Worm (Caenorhabditis elegans) whole organism, young adult: Measurements from ENCODE around the gene cid-1.
A peak's percentile ranks its signal among the peaks of the same experiment; 100 is the strongest.

ENCODE experiments used
- B0019.2 ChIP-seq: fragments of 200-800 bp; sonication (Bioruptor generic); conservative IDR thresholded peaks from 2 replicates; pipeline ENCODE4 v1.3.6; 2022; ENCODE audit warnings: missing genetic modification reagents, missing genetic modification characterization, missing compliant biosample characterization
- B0035.1 ChIP-seq: sonication (generic microtip); optimal IDR thresholded peaks from 2 replicates; lab custom pipeline; 2016; ENCODE audit warnings: missing genetic modification characterization, mild to moderate bottlenecking, missing compliant biosample characterization, missing genotype, missing genetic modification reagents
- B0336.3 ChIP-seq: fragments of 200-800 bp; sonication (Bioruptor generic); IDR thresholded peaks from 2 replicates; pipeline ENCODE4 v1.3.6; 2022; ENCODE audit warnings: missing genetic modification characterization, missing compliant biosample characterization
- C06A6.2 ChIP-seq: fragments of 200-800 bp; sonication (Bioruptor generic); conservative IDR thresholded peaks from 2 replicates; pipeline ENCODE4 v1.3.6; 2022; ENCODE audit warnings: missing genetic modification characterization, missing compliant biosample characterization
- D2030.7 ChIP-seq: fragments of 200-800 bp; sonication (Bioruptor generic); IDR thresholded peaks from 2 replicates; pipeline ENCODE4 v1.3.6; 2022; ENCODE audit warnings: missing genetic modification reagents, missing genetic modification characterization, missing compliant biosample characterization
- F10E7.11 ChIP-seq: sonication (generic microtip); optimal IDR thresholded peaks from 2 replicates; lab custom pipeline; 2017; ENCODE audit warnings: mild to moderate bottlenecking, missing genetic modification characterization, moderate library complexity, missing compliant biosample characterization
- F39B2.1 ChIP-seq: fragments of 200-800 bp; sonication (Bioruptor generic); IDR thresholded peaks from 2 replicates; pipeline ENCODE4 v1.3.6; 2022; ENCODE audit warnings: missing genetic modification reagents, missing genetic modification characterization, missing compliant biosample characterization
- F52B5.7 ChIP-seq: sonication (generic microtip); optimal IDR thresholded peaks from 2 replicates; lab custom pipeline; 2016; ENCODE audit warnings: mild to moderate bottlenecking, missing genetic modification characterization, missing compliant biosample characterization
- F57C9.4 ChIP-seq: sonication (generic microtip); optimal IDR thresholded peaks from 2 replicates; lab custom pipeline; 2017; ENCODE audit warnings: mild to moderate bottlenecking, missing genetic modification characterization, missing compliant biosample characterization
- T07F8.4 ChIP-seq: sonication (generic microtip); optimal IDR thresholded peaks from 2 replicates; lab custom pipeline; 2016; ENCODE audit warnings: mild to moderate bottlenecking, missing genetic modification characterization, moderate library complexity, missing compliant biosample characterization
- Y56A3A.18 ChIP-seq: fragments of 200-800 bp; sonication (Bioruptor generic); IDR thresholded peaks from 2 replicates; pipeline ENCODE4 v1.3.6; 2022; ENCODE audit warnings: missing genetic modification reagents, missing genetic modification characterization, missing compliant biosample characterization
- Y67H2A.10 ChIP-seq: fragments of 200-800 bp; sonication (Bioruptor generic); conservative IDR thresholded peaks from 2 replicates; pipeline ENCODE4 v1.3.6; 2022; ENCODE audit warnings: missing genetic modification reagents, missing genetic modification characterization, missing compliant biosample characterization
- Y79H2A.3 ChIP-seq: fragments of 200-800 bp; sonication (Bioruptor generic); conservative IDR thresholded peaks from 2 replicates; pipeline ENCODE4 v1.3.6; 2022; ENCODE audit warnings: missing genetic modification reagents, missing genetic modification characterization, missing compliant biosample characterization
- akir-1 ChIP-seq: fragments of 200-800 bp; sonication (Bioruptor generic); optimal IDR thresholded peaks from 2 replicates; lab custom pipeline; 2018; ENCODE audit warnings: mild to moderate bottlenecking, missing genetic modification characterization, moderate library complexity, missing compliant biosample characterization
- ama-1 ChIP-seq, 3 experiments: fragments of 150-350 bp in 1 of 3; sonication (generic microtip) in 2 of 3; optimal IDR thresholded peaks; 2 replicates each; lab custom pipeline; 2014 to 2018; ENCODE audit warnings: missing biosample characterization in 2 of 3, missing genetic modification characterization in 2 of 3, missing genetic modification reagents in 2 of 3
- atf-7 ChIP-seq: sonication (generic microtip); optimal IDR thresholded peaks from 2 replicates; lab custom pipeline; 2017; ENCODE audit warnings: mild to moderate bottlenecking, missing genetic modification characterization, missing compliant biosample characterization
- athp-1 ChIP-seq: sonication (generic microtip); optimal IDR thresholded peaks from 2 replicates; lab custom pipeline; 2017; ENCODE audit warnings: mild to moderate bottlenecking, missing genetic modification characterization, missing compliant biosample characterization
- attf-3 ChIP-seq: fragments of 200-800 bp; sonication (Bioruptor generic); conservative IDR thresholded peaks from 2 replicates; pipeline ENCODE4 v1.3.6; 2022; ENCODE audit warnings: missing genetic modification reagents, missing genetic modification characterization, missing compliant biosample characterization
- attf-5 ChIP-seq: fragments of 200-800 bp; sonication (Bioruptor generic); optimal IDR thresholded peaks from 2 replicates; lab custom pipeline; 2018; ENCODE audit warnings: mild to moderate bottlenecking, missing genetic modification characterization, missing compliant biosample characterization
- bed-2 ChIP-seq: fragments of 200-800 bp; sonication (Bioruptor generic); IDR thresholded peaks from 2 replicates; pipeline ENCODE4 v1.3.6; 2022; ENCODE audit warnings: missing genetic modification reagents, missing genetic modification characterization, missing compliant biosample characterization
- ccch-3 ChIP-seq: fragments of 200-800 bp; sonication (Bioruptor generic); optimal IDR thresholded peaks from 2 replicates; lab custom pipeline; 2018; ENCODE audit warnings: mild to moderate bottlenecking, missing genetic modification characterization, missing compliant biosample characterization
- ceh-100 ChIP-seq: fragments of 200-800 bp; sonication (Bioruptor generic); IDR thresholded peaks from 2 replicates; pipeline ENCODE4 v1.3.6; 2022; ENCODE audit warnings: missing genetic modification reagents, missing genetic modification characterization, missing compliant biosample characterization
- ceh-40 ChIP-seq: fragments of 200-800 bp; sonication (Bioruptor generic); IDR thresholded peaks from 2 replicates; pipeline ENCODE4 v1.3.6; 2022; ENCODE audit warnings: missing genetic modification characterization, missing compliant biosample characterization
- ceh-58 ChIP-seq: fragments of 200-800 bp; sonication (Bioruptor generic); IDR thresholded peaks from 2 replicates; pipeline ENCODE4 v1.3.6; 2022; ENCODE audit warnings: missing genetic modification characterization, missing compliant biosample characterization
- ceh-79 ChIP-seq: sonication (generic microtip); optimal IDR thresholded peaks from 2 replicates; lab custom pipeline; 2017; ENCODE audit warnings: mild to moderate bottlenecking, missing genetic modification characterization, missing compliant biosample characterization
- chd-7 ChIP-seq: sonication (generic microtip); optimal IDR thresholded peaks from 2 replicates; lab custom pipeline; 2016; ENCODE audit warnings: mild to moderate bottlenecking, missing genetic modification characterization, moderate library complexity, missing compliant biosample characterization
- dpl-1 ChIP-seq: fragments of 150-350 bp; optimal IDR thresholded peaks from 2 replicates; lab custom pipeline; 2014; ENCODE audit warnings: missing biosample characterization, missing genetic modification reagents, missing genetic modification characterization
- efl-1 ChIP-seq: fragments of 150-350 bp; optimal IDR thresholded peaks from 2 replicates; lab custom pipeline; 2014; ENCODE audit warnings: missing biosample characterization, missing genetic modification reagents, missing genetic modification characterization
- egl-44 ChIP-seq: fragments of 200-800 bp; sonication (Bioruptor generic); IDR thresholded peaks from 2 replicates; pipeline ENCODE4 v1.3.6; 2022; ENCODE audit warnings: missing genetic modification reagents, missing genetic modification characterization, missing compliant biosample characterization
- ekl-4 ChIP-seq: fragments of 200-800 bp; sonication (Bioruptor generic); IDR thresholded peaks from 2 replicates; pipeline ENCODE4 v1.3.6; 2022; ENCODE audit warnings: missing genetic modification reagents, missing genetic modification characterization, missing compliant biosample characterization
- hlh-12 ChIP-seq: sonication (generic microtip); optimal IDR thresholded peaks from 2 replicates; lab custom pipeline; 2016; ENCODE audit warnings: missing genetic modification characterization, missing compliant biosample characterization
- hmg-20 ChIP-seq: fragments of 200-800 bp; sonication (Bioruptor generic); IDR thresholded peaks from 2 replicates; pipeline ENCODE4 v1.3.6; 2022; ENCODE audit warnings: missing genetic modification reagents, missing genetic modification characterization, missing compliant biosample characterization
- hsf-1 ChIP-seq: fragments of 200-800 bp; sonication (Bioruptor generic); IDR thresholded peaks from 2 replicates; pipeline ENCODE4 v1.3.6; 2022; ENCODE audit warnings: missing genetic modification reagents, missing genetic modification characterization, missing compliant biosample characterization
- lin-40 ChIP-seq: sonication (generic microtip); optimal IDR thresholded peaks from 2 replicates; lab custom pipeline; 2016; ENCODE audit warnings: missing genetic modification characterization, mild to moderate bottlenecking, missing compliant biosample characterization, missing genotype, missing genetic modification reagents
- madf-10 ChIP-seq: sonication (generic microtip); optimal IDR thresholded peaks from 2 replicates; lab custom pipeline; 2016; ENCODE audit warnings: mild to moderate bottlenecking, missing genetic modification characterization, missing compliant biosample characterization
- madf-8 ChIP-seq: fragments of 200-800 bp; sonication (Bioruptor generic); conservative IDR thresholded peaks from 2 replicates; pipeline ENCODE4 v1.3.6; 2022; ENCODE audit warnings: missing genetic modification reagents, missing genetic modification characterization, missing compliant biosample characterization
- mxl-1 ChIP-seq: sonication (generic microtip); optimal IDR thresholded peaks from 2 replicates; lab custom pipeline; 2016; ENCODE audit warnings: missing genetic modification characterization, missing compliant biosample characterization
- pha-4 ChIP-seq: fragments of 150-350 bp; sonication (generic microtip); optimal IDR thresholded peaks from 2 replicates; lab custom pipeline; 2014; ENCODE audit warnings: missing biosample characterization, missing genetic modification reagents, missing genetic modification characterization
- rec-8 ChIP-seq, 2 experiments: sonication (generic microtip); optimal IDR thresholded peaks; 2 replicates each; lab custom pipeline; 2016; ENCODE audit warnings: mild to moderate bottlenecking in 2 of 2, missing genetic modification characterization in 2 of 2, missing genetic modification reagents in 2 of 2, missing genotype in 2 of 2, missing biosample characterization in 1 of 2, missing compliant biosample characterization in 1 of 2, moderate library complexity in 1 of 2
- rpc-1 ChIP-seq, 2 experiments: fragments of 150-350 bp in 1 of 2; sonication (generic microtip) in 1 of 2; optimal IDR thresholded peaks; 2 replicates each; lab custom pipeline; 2014 to 2018; ENCODE audit warnings: missing biosample characterization in 1 of 2, missing genetic modification characterization in 1 of 2, missing genetic modification reagents in 1 of 2, missing genotype in 1 of 2
- sdz-38 ChIP-seq: sonication (generic microtip); optimal IDR thresholded peaks from 2 replicates; lab custom pipeline; 2016; ENCODE audit warnings: missing genotype, missing genetic modification characterization, missing compliant biosample characterization
- snpc-1.1 ChIP-seq: sonication (generic microtip); optimal IDR thresholded peaks from 2 replicates; lab custom pipeline; 2017; ENCODE audit warnings: missing genetic modification characterization, mild to moderate bottlenecking, missing compliant biosample characterization, antibody characterized with exemption, moderate library complexity, missing genotype, missing genetic modification reagents; ENCODE audit not compliant: insufficient read depth
- somi-1 ChIP-seq: fragments of 200-800 bp; sonication (Bioruptor generic); optimal IDR thresholded peaks from 2 replicates; lab custom pipeline; 2018; ENCODE audit warnings: mild to moderate bottlenecking, missing genetic modification characterization, missing compliant biosample characterization
- tbp1 ChIP-seq: fragments of 200-800 bp; sonication (Bioruptor generic); optimal IDR thresholded peaks from 2 replicates; lab custom pipeline; 2018; ENCODE audit warnings: mild to moderate bottlenecking, missing genetic modification characterization, missing compliant biosample characterization
- zfh-2 ChIP-seq: fragments of 200-800 bp; sonication (Bioruptor generic); conservative IDR thresholded peaks from 2 replicates; pipeline ENCODE4 v1.3.6; 2022; ENCODE audit warnings: missing genetic modification reagents, missing genetic modification characterization, missing compliant biosample characterization
- ztf-18 ChIP-seq: sonication (generic microtip); optimal IDR thresholded peaks from 2 replicates; lab custom pipeline; 2016; ENCODE audit warnings: missing genotype, mild to moderate bottlenecking, missing genetic modification characterization, missing compliant biosample characterization
- ztf-25 ChIP-seq: fragments of 200-800 bp; sonication (Bioruptor generic); IDR thresholded peaks from 2 replicates; pipeline ENCODE4 v1.3.6; 2022; ENCODE audit warnings: missing genetic modification reagents, missing genetic modification characterization, missing compliant biosample characterization
- ztf-28 ChIP-seq: fragments of 200-800 bp; sonication (Bioruptor generic); IDR thresholded peaks from 2 replicates; pipeline ENCODE4 v1.3.6; 2022; ENCODE audit warnings: missing genetic modification reagents, missing genetic modification characterization, missing compliant biosample characterization
- ztf-6 ChIP-seq: fragments of 200-800 bp; sonication (Bioruptor generic); IDR thresholded peaks from 2 replicates; pipeline ENCODE4 v1.3.6; 2022; ENCODE audit warnings: missing genetic modification reagents, missing genetic modification characterization, missing compliant biosample characterization

Gene cid-1

DNA sequence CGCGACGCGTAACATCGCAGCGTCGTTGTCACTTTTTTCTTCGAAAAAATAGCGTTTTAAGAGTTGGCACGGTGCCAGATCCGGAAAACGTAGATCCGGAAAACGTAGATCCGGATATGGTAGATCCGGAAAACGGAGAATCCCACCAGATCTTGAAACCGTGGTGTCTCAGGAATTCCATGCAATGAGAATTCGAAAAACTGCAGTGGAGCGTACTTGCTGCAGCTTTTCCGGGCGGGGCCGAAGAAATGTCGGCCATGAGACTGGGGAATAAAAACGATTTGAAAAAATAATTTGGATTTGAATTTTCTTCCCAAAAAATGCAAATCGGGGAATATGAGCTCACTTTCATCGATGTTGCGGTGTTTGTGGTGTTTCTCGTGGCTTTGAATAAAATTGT lies 1.3 kb upstream of the cid-1 start, which contains the start of gene K10D2.5 (continued):
- no peak for TF ChIP-seq pha-4 (tag; lab: Kevin White, UChicago)
- TF ChIP-seq attf-5 (GFP tag; lab: Kevin White, UChicago), result peak; percentile 99
- no peak for TF ChIP-seq F57C9.4
- TF ChIP-seq atf-7 (tag; lab: Kevin White, UChicago), result peak; percentile 55
- peak; percentile 87 for TF ChIP-seq hsf-1 (GFP tag; lab: Robert Waterston, UW)
- TF ChIP-seq B0035.1 (tag; lab: Kevin White, UChicago), result peak; percentile 31
- peak; percentile 95 for TF ChIP-seq ccch-3 (GFP tag; lab: Kevin White, UChicago)
- peak; percentile 82 for TF ChIP-seq hmg-20
- TF ChIP-seq akir-1 (GFP tag; lab: Kevin White, UChicago), result peak; percentile 90
- no peak for TF ChIP-seq ceh-58 (GFP tag; lab: Robert Waterston, UW)
- peak; percentile 94 for TF ChIP-seq ztf-6
- peak; percentile 68 for TF ChIP-seq F52B5.7
- no peak for TF ChIP-seq ama-1 (optimal IDR thresholded peaks at IDR 0.05; lab: Kevin White, UChicago)
- TF ChIP-seq ama-1 (GFP tag; optimal IDR thresholded peaks at IDR 0.05; lab: Kevin White, UChicago), result no peak
- TF ChIP-seq ceh-100 (GFP tag; lab: Robert Waterston, UW), result peak; percentile 99
- no peak for TF ChIP-seq F10E7.11 (tag; lab: Kevin White, UChicago)
- TF ChIP-seq bed-2 (GFP tag; lab: Robert Waterston, UW), result peak; percentile 98
- peak; percentile 77; the same call in 1 of the 2 replicates for TF ChIP-seq F39B2.1 (GFP tag; lab: Robert Waterston, UW)
- TF ChIP-seq somi-1 (GFP tag; lab: Kevin White, UChicago), result peak; percentile 84
- TF ChIP-seq ceh-79 (tag; lab: Kevin White, UChicago), result no peak
- no peak for TF ChIP-seq rpc-1 (optimal IDR thresholded peaks at IDR 0.05; lab: Kevin White, UChicago)
- TF ChIP-seq rpc-1 (tag; optimal IDR thresholded peaks at IDR 0.05; lab: Kevin White, UChicago), result no peak
- TF ChIP-seq ceh-40 (GFP tag; lab: Robert Waterston, UW), result peak; percentile 91
- TF ChIP-seq athp-1 (tag; lab: Kevin White, UChicago), result peak; percentile 96
- peak; percentile 66; the same call in 1 of the 2 replicates for TF ChIP-seq egl-44 (GFP tag; lab: Robert Waterston, UW)
- TF ChIP-seq T07F8.4 (tag; lab: Kevin White, UChicago), result peak; percentile 70
- peak; percentile 89 for TF ChIP-seq rec-8 (tag; optimal IDR thresholded peaks at IDR 0.05; lab: Kevin White, UChicago)
- TF ChIP-seq B0019.2 (GFP tag; lab: Robert Waterston, UW), result peak; percentile 96
- TF ChIP-seq C06A6.2, result 0 out of 2 replicates have a peak, but pooled peaks have one; percentile 50
- peak; percentile 97 for TF ChIP-seq Y67H2A.10 (GFP tag; lab: Robert Waterston, UW)
- no peak for TF ChIP-seq snpc-1.1 (tag; lab: Kevin White, UChicago)
- TF ChIP-seq D2030.7 (GFP tag; lab: Robert Waterston, UW), result peak; percentile 99
- peak; percentile 78 for TF ChIP-seq efl-1
- peak; percentile 88 for TF ChIP-seq zfh-2 (GFP tag; lab: Robert Waterston, UW)
- TF ChIP-seq Y56A3A.18 (GFP tag; lab: Robert Waterston, UW), result no peak
- TF ChIP-seq mxl-1 (tag; lab: Kevin White, UChicago), result peak; percentile 27
- peak; percentile 87 for TF ChIP-seq Y79H2A.3 (GFP tag; lab: Robert Waterston, UW)
- TF ChIP-seq ztf-28, result peak; percentile 99
- TF ChIP-seq sdz-38, result no peak
- peak; percentile 95 for TF ChIP-seq ekl-4 (GFP tag; lab: Robert Waterston, UW)
- TF ChIP-seq lin-40 (tag; lab: Kevin White, UChicago), result peak; percentile 80
- TF ChIP-seq madf-8 (GFP tag; lab: Robert Waterston, UW), result peak; percentile 77
- TF ChIP-seq ztf-25 (GFP tag; lab: Robert Waterston, UW), result peak; percentile 100
- TF ChIP-seq madf-10 (tag; lab: Kevin White, UChicago), result peak; percentile 92
- TF ChIP-seq B0336.3 (GFP tag; lab: Robert Waterston, UW), result peak; percentile 86
- peak; percentile 85 for TF ChIP-seq attf-3 (GFP tag; lab: Robert Waterston, UW)
- TF ChIP-seq chd-7 (tag; lab: Kevin White, UChicago), result peak; percentile 78
- peak; percentile 73 for TF ChIP-seq tbp1 (GFP tag; lab: Kevin White, UChicago)
- no peak for TF ChIP-seq hlh-12 (tag; lab: Kevin White, UChicago)
- peak; percentile 82 for TF ChIP-seq ztf-18 (tag; lab: Kevin White, UChicago)
- TF ChIP-seq dpl-1 (GFP tag; lab: Kevin White, UChicago), result peak; percentile 77
